Fruit fly (Drosophila melanogaster): ENCODE data around the gene CG18599.

DNA sequence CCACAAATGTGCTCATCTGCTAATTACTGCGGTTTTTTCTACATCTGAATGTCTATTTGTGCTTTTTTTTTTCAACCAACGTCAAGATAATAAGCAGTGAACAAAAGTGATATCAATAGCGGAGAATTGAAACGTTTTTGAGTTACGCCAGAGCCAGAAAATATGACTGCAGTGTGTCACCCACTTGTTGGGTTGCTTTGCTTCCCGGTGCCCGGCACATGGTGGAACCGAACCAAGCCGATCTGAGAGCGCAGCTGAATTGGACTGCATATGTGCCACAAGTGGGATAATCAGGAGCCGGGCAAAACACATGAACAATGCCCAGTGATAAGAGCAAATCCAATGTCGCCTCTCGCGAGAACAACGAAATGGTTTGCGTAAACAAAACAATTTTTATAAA lies 24.8 kb downstream of the CG18599 start:
- no peak for TF ChIP-seq pan (optimal IDR thresholded peaks at IDR 0.05)
- TF ChIP-seq pan (GFP tag; optimal IDR thresholded peaks at IDR 0.05 in 1 of 2, IDR thresholded peaks at IDR 0.05 in 1 of 2) = no peak
- TF ChIP-seq CG9727 (GFP tag; optimal IDR thresholded peaks at IDR 0.05) = no peak
- no peak for TF ChIP-seq CG11560 (tag; IDR thresholded peaks at IDR 0.05)
- TF ChIP-seq CG11723 (GFP tag; optimal IDR thresholded peaks at IDR 0.05) = no peak
- no peak for TF ChIP-seq Jarid2 (GFP tag; optimal IDR thresholded peaks at IDR 0.05)
- no peak for TF ChIP-seq sc (optimal IDR thresholded peaks at IDR 0.05)
- TF ChIP-seq sc (GFP tag; optimal IDR thresholded peaks at IDR 0.05) = no peak
- no peak for TF ChIP-seq Ssrp (tag; optimal IDR thresholded peaks at IDR 0.05)
- TF ChIP-seq lov (optimal IDR thresholded peaks at IDR 0.05) = no peak
- TF ChIP-seq lov (GFP tag; IDR thresholded peaks at IDR 0.05) = no peak

Data from whole organism, embryonic.